Fruit fly (Drosophila melanogaster): ENCODE results near the gene CG4577.

- TF ChIP-seq CG8478 (optimal IDR thresholded peaks at IDR 0.05), result no peak
- no peak for TF ChIP-seq CTCF (optimal IDR thresholded peaks at IDR 0.05)
Measured at dm6 chr2L:1143286-1143685, 8.8 kb downstream of the CG4577 start.
